Worm (Caenorhabditis elegans) whole organism, mixed stage, embryonic: ENCODE measurements around the gene F53E4.1.

ENCODE experiments used
- M03D4.4 ChIP-seq: sonication (generic microtip); optimal IDR thresholded peaks from 2 replicates; lab custom pipeline; 2017; ENCODE audit warnings: mild to moderate bottlenecking, missing genetic modification characterization, missing compliant biosample characterization
- bed-3 ChIP-seq: fragments of 200-800 bp; sonication (Bioruptor generic); optimal IDR thresholded peaks from 3 replicates; lab custom pipeline; 2018; ENCODE audit warnings: mild to moderate bottlenecking, missing genetic modification characterization, moderate library complexity, missing compliant biosample characterization
- blmp-1 ChIP-seq: fragments of 150-350 bp; optimal IDR thresholded peaks from 2 replicates; lab custom pipeline; 2014; ENCODE audit warnings: missing biosample characterization, missing genetic modification characterization
- ceh-39 ChIP-seq: fragments of 150-350 bp; optimal IDR thresholded peaks from 2 replicates; lab custom pipeline; 2014; ENCODE audit warnings: missing biosample characterization, missing genetic modification characterization
- ceh-83 ChIP-seq: fragments of 200-800 bp; sonication (Bioruptor generic); optimal IDR thresholded peaks from 2 replicates; lab custom pipeline; 2018; ENCODE audit warnings: mild to moderate bottlenecking, missing genetic modification characterization, missing compliant biosample characterization
- ces-1 ChIP-seq: fragments of 150-350 bp; optimal IDR thresholded peaks from 2 replicates; lab custom pipeline; 2014; ENCODE audit warnings: missing biosample characterization, missing genetic modification reagents, missing genetic modification characterization
- cnd-1 ChIP-seq: fragments of 200-800 bp; sonication (Bioruptor generic); optimal IDR thresholded peaks from 2 replicates; lab custom pipeline; 2018; ENCODE audit warnings: mild to moderate bottlenecking, missing genetic modification characterization, missing compliant biosample characterization
- drap-1 ChIP-seq: fragments of 200-800 bp; sonication (Bioruptor generic); optimal IDR thresholded peaks from 3 replicates; lab custom pipeline; 2018; ENCODE audit warnings: mild to moderate bottlenecking, missing genetic modification characterization, missing compliant biosample characterization
- elt-3 ChIP-seq: fragments of 150-350 bp; optimal IDR thresholded peaks from 2 replicates; lab custom pipeline; 2014; ENCODE audit warnings: missing biosample characterization, missing genetic modification characterization
- flh-1 ChIP-seq: fragments of 200-800 bp; sonication (Bioruptor generic); optimal IDR thresholded peaks from 2 replicates; lab custom pipeline; 2018; ENCODE audit warnings: mild to moderate bottlenecking, missing genetic modification characterization, moderate library complexity, missing compliant biosample characterization
- ham-2 ChIP-seq: fragments of 200-800 bp; sonication (Bioruptor generic); optimal IDR thresholded peaks from 2 replicates; lab custom pipeline; 2018; ENCODE audit warnings: mild to moderate bottlenecking, missing genetic modification characterization, missing compliant biosample characterization
- hlh-1 ChIP-seq: fragments of 150-350 bp; optimal IDR thresholded peaks from 2 replicates; lab custom pipeline; 2014; ENCODE audit warnings: missing biosample characterization, missing genetic modification reagents, missing genetic modification characterization
- lin-13 ChIP-seq: fragments of 150-350 bp; optimal IDR thresholded peaks from 2 replicates; lab custom pipeline; 2014; ENCODE audit warnings: missing biosample characterization, missing genetic modification characterization
- lin-32 ChIP-seq: fragments of 200-800 bp; sonication (Bioruptor generic); optimal IDR thresholded peaks from 2 replicates; lab custom pipeline; 2018; ENCODE audit warnings: mild to moderate bottlenecking, missing genetic modification characterization, missing compliant biosample characterization
- lsy-2 ChIP-seq: fragments of 150-350 bp; optimal IDR thresholded peaks from 2 replicates; lab custom pipeline; 2014; ENCODE audit warnings: missing biosample characterization, missing genetic modification characterization
- mab-5 ChIP-seq: fragments of 150-350 bp; optimal IDR thresholded peaks from 2 replicates; lab custom pipeline; 2014; ENCODE audit warnings: missing biosample characterization, missing genetic modification characterization
- mep-1 ChIP-seq: fragments of 150-350 bp; optimal IDR thresholded peaks from 2 replicates; lab custom pipeline; 2017; ENCODE audit warnings: missing biosample characterization, missing genetic modification reagents, missing genetic modification characterization, inconsistent platforms
- mls-2 ChIP-seq: sonication (generic microtip); optimal IDR thresholded peaks from 2 replicates; lab custom pipeline; 2016; ENCODE audit warnings: mild to moderate bottlenecking, missing genetic modification characterization, moderate library complexity, missing compliant biosample characterization
- nhr-12 ChIP-seq: fragments of 150-350 bp; optimal IDR thresholded peaks from 2 replicates; lab custom pipeline; 2014; ENCODE audit warnings: missing biosample characterization, missing genetic modification characterization
- nhr-2 ChIP-seq: fragments of 150-350 bp; optimal IDR thresholded peaks from 2 replicates; lab custom pipeline; 2014; ENCODE audit warnings: missing biosample characterization, missing genetic modification characterization
- nhr-237 ChIP-seq: fragments of 150-350 bp; optimal IDR thresholded peaks from 2 replicates; lab custom pipeline; 2014; ENCODE audit warnings: missing biosample characterization, missing genetic modification characterization
- nhr-28 ChIP-seq: fragments of 150-350 bp; optimal IDR thresholded peaks from 2 replicates; lab custom pipeline; 2014; ENCODE audit warnings: missing biosample characterization, missing genetic modification characterization
- nhr-76 ChIP-seq: sonication (generic microtip); optimal IDR thresholded peaks from 2 replicates; lab custom pipeline; 2017; ENCODE audit warnings: missing biosample characterization, missing genetic modification characterization
- pha-4 ChIP-seq: fragments of 150-350 bp; optimal IDR thresholded peaks from 2 replicates; lab custom pipeline; 2018; ENCODE audit warnings: missing biosample characterization, missing genetic modification reagents, missing genetic modification characterization
- sem-2 ChIP-seq: fragments of 200-800 bp; sonication (Bioruptor generic); optimal IDR thresholded peaks from 2 replicates; lab custom pipeline; 2018; ENCODE audit warnings: mild to moderate bottlenecking, missing genetic modification characterization, missing compliant biosample characterization
- snpc-4 ChIP-seq: fragments of 150-350 bp; optimal IDR thresholded peaks from 2 replicates; lab custom pipeline; 2014; ENCODE audit warnings: missing biosample characterization, missing genetic modification characterization
- sptf-1 ChIP-seq: sonication (generic microtip); optimal IDR thresholded peaks from 2 replicates; lab custom pipeline; 2017; ENCODE audit warnings: mild to moderate bottlenecking, missing genetic modification characterization, moderate library complexity, missing compliant biosample characterization
- tbx-8 ChIP-seq: fragments of 200-800 bp; sonication (Bioruptor generic); optimal IDR thresholded peaks from 2 replicates; lab custom pipeline; 2018; ENCODE audit warnings: mild to moderate bottlenecking, missing genetic modification characterization, moderate library complexity, missing compliant biosample characterization
- unc-120 ChIP-seq: sonication (generic microtip); optimal IDR thresholded peaks from 2 replicates; lab custom pipeline; 2017; ENCODE audit warnings: missing genetic modification characterization, missing compliant biosample characterization; ENCODE audit not compliant: poor library complexity, severe bottlenecking
- unc-39 ChIP-seq: fragments of 150-350 bp; optimal IDR thresholded peaks from 2 replicates; lab custom pipeline; 2014; ENCODE audit warnings: missing biosample characterization, missing genetic modification characterization
- unc-62 ChIP-seq: fragments of 150-350 bp; optimal IDR thresholded peaks from 2 replicates; lab custom pipeline; 2014; ENCODE audit warnings: missing biosample characterization, missing genetic modification reagents, missing genetic modification characterization
- ztf-11 ChIP-seq: fragments of 150-350 bp; optimal IDR thresholded peaks from 2 replicates; lab custom pipeline; 2014; ENCODE audit warnings: missing biosample characterization, missing genetic modification characterization

The F53E4.1 gene

ce11 chrV:15699799-15700198 lies 31.7 kb upstream of the F53E4.1 start, which contains the start of gene nhr-199:
Gene nhr-199, minus strand, starts transcription at chrV:15699899.
- TF ChIP-seq drap-1 (no peak), sptf-1 (tag; lab: Kevin White, UChicago) (no peak), flh-1 (GFP tag; lab: Kevin White, UChicago) (no peak), ceh-39 (no peak), bed-3 (GFP tag; lab: Kevin White, UChicago) (no peak), pha-4 (tag; lab: Kevin White, UChicago) (no peak), lin-13 (tag; lab: Kevin White, UChicago) (no peak)

- TF ChIP-seq lsy-2 (tag; lab: Kevin White, UChicago): no peak
- TF ChIP-seq nhr-237 (tag; lab: Kevin White, UChicago): no peak
- no peak for TF ChIP-seq nhr-28 (tag; lab: Kevin White, UChicago)
- TF ChIP-seq lin-13 (tag; lab: Kevin White, UChicago): no peak
- TF ChIP-seq unc-120: no peak
- no peak for TF ChIP-seq unc-62
Measured at ce11 chrV:15698099-15698498, 30.0 kb upstream of the F53E4.1 start, which contains the start of gene srx-29. Gene srx-29, minus strand, starts transcription at chrV:15698199.

DNA sequence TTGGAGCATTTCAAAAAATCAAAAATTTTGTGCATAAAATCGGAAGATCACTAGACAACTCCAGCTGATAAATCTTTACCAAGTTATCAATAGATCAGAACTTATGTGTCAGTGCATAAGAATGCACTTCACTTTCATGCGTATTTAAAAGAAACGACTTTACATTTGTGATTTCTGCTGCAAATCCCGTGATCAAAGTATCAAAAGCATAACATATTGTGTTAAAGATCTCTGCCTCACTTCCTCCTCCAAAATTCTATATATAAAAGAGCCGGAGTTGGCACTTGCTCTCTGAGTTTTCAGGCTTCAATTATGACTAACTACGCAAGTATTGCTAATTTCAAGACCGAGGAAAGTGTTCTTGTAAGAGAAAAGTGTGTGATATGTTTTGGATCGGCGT lies 25.6 kb upstream of the F53E4.1 start, which contains the start of gene nhr-198:
Gene nhr-198 (plus strand): TSS at position 313 of the 400 bp plus-strand sequence.
- TF ChIP-seq mls-2: no peak
- TF ChIP-seq ham-2: no peak
- TF ChIP-seq mab-5 (tag; lab: Kevin White, UChicago): no peak
- TF ChIP-seq lin-32 (GFP tag; lab: Kevin White, UChicago): no peak

DNA sequence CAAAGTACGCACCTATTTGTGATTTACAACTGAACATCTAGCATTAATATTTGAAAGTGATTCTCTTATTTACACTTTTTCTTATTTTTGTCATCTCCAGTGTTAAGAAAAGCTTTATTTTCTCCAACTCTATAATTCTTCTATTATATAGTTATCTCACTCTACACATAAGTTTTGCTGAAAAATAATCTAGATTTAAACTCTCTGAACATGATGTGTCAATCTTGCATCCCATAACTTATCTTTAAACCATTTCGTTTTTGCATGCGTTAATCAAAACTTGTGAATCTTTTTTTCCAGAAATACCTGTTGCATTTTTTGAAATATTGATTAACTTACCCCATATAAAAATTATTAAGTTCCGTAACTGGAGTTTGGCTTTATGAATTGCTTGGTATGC lies 21.9 kb upstream of the F53E4.1 start, which contains the start of gene nhr-268:
Gene nhr-268 (plus strand): TSS at position 301 of the 400 bp plus-strand sequence.
- TF ChIP-seq ztf-11 (tag; lab: Kevin White, UChicago): no peak
- TF ChIP-seq lin-32 (GFP tag; lab: Kevin White, UChicago): no peak
- no peak for TF ChIP-seq cnd-1 (tag; lab: Kevin White, UChicago)
- no peak for TF ChIP-seq unc-120
- TF ChIP-seq elt-3 (tag; lab: Kevin White, UChicago): no peak
- TF ChIP-seq ham-2: no peak
- no peak for TF ChIP-seq drap-1
- TF ChIP-seq snpc-4 (tag; lab: Kevin White, UChicago): no peak
- no peak for TF ChIP-seq nhr-76 (tag; lab: Kevin White, UChicago)
- no peak for TF ChIP-seq sem-2 (GFP tag; lab: Kevin White, UChicago)
- TF ChIP-seq nhr-2 (tag; lab: Kevin White, UChicago): no peak
- TF ChIP-seq ceh-83: no peak

- TF ChIP-seq snpc-4 (tag; lab: Kevin White, UChicago) (no peak), nhr-28 (tag; lab: Kevin White, UChicago) (no peak), tbx-8 (GFP tag; lab: Kevin White, UChicago) (no peak), lin-32 (GFP tag; lab: Kevin White, UChicago) (no peak), hlh-1 (tag; lab: Kevin White, UChicago) (no peak), ceh-83 (no peak), M03D4.4 (tag; lab: Kevin White, UChicago) (no peak)
Measured at ce11 chrV:15687660-15688059, 19.6 kb upstream of the F53E4.1 start, which contains the start of gene nhr-197. Gene nhr-197, plus strand, starts transcription at chrV:15687960.

- TF ChIP-seq unc-39: no peak
- no peak for TF ChIP-seq ztf-11 (tag; lab: Kevin White, UChicago)
- no peak for TF ChIP-seq sem-2 (GFP tag; lab: Kevin White, UChicago)
- TF ChIP-seq, all 35 proteins: peak for 0
Measured at ce11 chrV:15685599-15685998, 17.5 kb upstream of the F53E4.1 start, which contains the start of gene nhr-196. Gene nhr-196, plus strand, starts transcription at chrV:15685716.

ce11 chrV:15677222-15677621 lies 9.1 kb upstream of the F53E4.1 start, which contains the start of gene nhr-52:
Gene nhr-52, plus strand, starts transcription at chrV:15677522.
- TF ChIP-seq ces-1 (no peak), tbx-8 (GFP tag; lab: Kevin White, UChicago) (no peak), sem-2 (GFP tag; lab: Kevin White, UChicago) (no peak), nhr-237 (tag; lab: Kevin White, UChicago) (no peak), ceh-39 (no peak), ceh-83 (no peak), bed-3 (GFP tag; lab: Kevin White, UChicago) (no peak), pha-4 (tag; lab: Kevin White, UChicago) (no peak), mep-1 (tag; lab: Kevin White, UChicago) (no peak), lsy-2 (tag; lab: Kevin White, UChicago) (no peak), blmp-1 (no peak), nhr-12 (no peak), unc-62 (no peak), nhr-76 (tag; lab: Kevin White, UChicago) (no peak)
